Fruit fly (Drosophila melanogaster) whole organism, embryonic: ENCODE measurements around the gene CG14778.

Source experiments
- B-H2 ChIP-seq: fragments of 200-800 bp; sonication (Bioruptor generic); optimal IDR thresholded peaks from 2 replicates; lab custom pipeline; 2018; ENCODE audit warnings: missing biosample characterization, mild to moderate bottlenecking, missing genetic modification characterization
- Bdp1 ChIP-seq: fragments of 200-800 bp; sonication (Bioruptor generic); optimal IDR thresholded peaks from 3 replicates; lab custom pipeline; 2016; ENCODE audit warnings: missing biosample characterization, missing genetic modification characterization
- CG10462 ChIP-seq: fragments of 200-800 bp; sonication (Bioruptor generic); optimal IDR thresholded peaks from 2 replicates; lab custom pipeline; 2016; ENCODE audit warnings: missing biosample characterization, missing genetic modification characterization
- CG11093 ChIP-seq: fragments of 200-800 bp; sonication (Bioruptor generic); IDR thresholded peaks from 3 replicates; pipeline ENCODE4 v1.3.6; 2022; ENCODE audit warnings: missing biosample characterization, missing genetic modification characterization
- CG12299 ChIP-seq: fragments of 200-800 bp; sonication (Bioruptor generic); optimal IDR thresholded peaks from 2 replicates; lab custom pipeline; 2018; ENCODE audit warnings: missing biosample characterization, mild to moderate bottlenecking, missing genetic modification characterization
- CG1603 ChIP-seq: fragments of 200-800 bp; sonication (Bioruptor generic); optimal IDR thresholded peaks from 2 replicates; lab custom pipeline; 2019; ENCODE audit warnings: missing biosample characterization, mild to moderate bottlenecking, missing genetic modification characterization, moderate library complexity
- CG17385 ChIP-seq: fragments of 200-800 bp; sonication (Bioruptor generic); optimal IDR thresholded peaks from 3 replicates; lab custom pipeline; 2018; ENCODE audit warnings: missing biosample characterization, mild to moderate bottlenecking, missing genetic modification characterization
- CG18619 ChIP-seq: fragments of 200-800 bp; sonication (Bioruptor generic); optimal IDR thresholded peaks from 3 replicates; lab custom pipeline; 2017; ENCODE audit warnings: missing biosample characterization, mild to moderate bottlenecking, missing genetic modification characterization
- CG2116 ChIP-seq: fragments of 200-800 bp; sonication (Bioruptor generic); optimal IDR thresholded peaks from 3 replicates; lab custom pipeline; 2018; ENCODE audit warnings: missing biosample characterization, mild to moderate bottlenecking, missing genetic modification characterization
- CG3281 ChIP-seq: fragments of 200-800 bp; sonication (Bioruptor generic); optimal IDR thresholded peaks from 3 replicates; lab custom pipeline; 2017; ENCODE audit warnings: missing biosample characterization, mild to moderate bottlenecking, missing genetic modification characterization
- CG33557 ChIP-seq: fragments of 200-800 bp; sonication (Bioruptor generic); optimal IDR thresholded peaks from 2 replicates; lab custom pipeline; 2019; ENCODE audit warnings: missing biosample characterization, mild to moderate bottlenecking, missing genetic modification characterization, moderate library complexity
- CG3407 ChIP-seq: fragments of 200-800 bp; sonication (Bioruptor generic); optimal IDR thresholded peaks from 2 replicates; lab custom pipeline; 2018; ENCODE audit warnings: missing biosample characterization, mild to moderate bottlenecking, missing genetic modification characterization
- CG4404 ChIP-seq: fragments of 200-800 bp; sonication (Bioruptor generic); IDR thresholded peaks from 2 replicates; pipeline ENCODE4 v1.3.6; 2022; ENCODE audit warnings: missing biosample characterization, missing genetic modification characterization
- CG4617 ChIP-seq: fragments of 200-800 bp; sonication (Bioruptor generic); optimal IDR thresholded peaks from 3 replicates; lab custom pipeline; 2016; ENCODE audit warnings: missing biosample characterization, missing genetic modification characterization, borderline replicate concordance
- CG6254 ChIP-seq: fragments of 200-800 bp; sonication (Bioruptor generic); optimal IDR thresholded peaks from 3 replicates; lab custom pipeline; 2017; ENCODE audit warnings: mild to moderate bottlenecking, missing biosample characterization, missing genetic modification reagents, missing genetic modification characterization
- CG8281 ChIP-seq: fragments of 200-800 bp; sonication (Bioruptor generic); optimal IDR thresholded peaks from 2 replicates; lab custom pipeline; 2018; ENCODE audit warnings: missing biosample characterization, mild to moderate bottlenecking, missing genetic modification characterization, moderate library complexity
- CG8290 ChIP-seq, 3 experiments: fragments of 200-800 bp; sonication (Bioruptor generic); optimal IDR thresholded peaks; 2 replicates each; lab custom pipeline; 2016 to 2019; ENCODE audit warnings: missing biosample characterization in 3 of 3, missing genetic modification characterization in 3 of 3, mild to moderate bottlenecking in 2 of 3, moderate library complexity in 1 of 3
- CG8478 ChIP-seq: fragments of >200 bp; optimal IDR thresholded peaks from 2 replicates; lab custom pipeline; 2018
- CG9609 ChIP-seq: fragments of 200-800 bp; sonication (Bioruptor generic); optimal IDR thresholded peaks from 3 replicates; lab custom pipeline; 2016; ENCODE audit warnings: missing biosample characterization, missing genetic modification characterization
- Chrac-16 ChIP-seq: fragments of 200-800 bp; sonication (Bioruptor generic); optimal IDR thresholded peaks from 3 replicates; lab custom pipeline; 2016; ENCODE audit warnings: missing biosample characterization, missing genetic modification characterization
- Hey ChIP-seq: fragments of 200-800 bp; sonication (Bioruptor generic); optimal IDR thresholded peaks from 3 replicates; lab custom pipeline; 2018; ENCODE audit warnings: missing biosample characterization, mild to moderate bottlenecking, missing genetic modification characterization
- Hr3 ChIP-seq: fragments of 200-800 bp; sonication (Bioruptor generic); optimal IDR thresholded peaks from 3 replicates; lab custom pipeline; 2016; ENCODE audit warnings: missing biosample characterization, missing genetic modification characterization
- Mrtf ChIP-seq: fragments of 200-800 bp; sonication (Bioruptor generic); IDR thresholded peaks from 3 replicates; pipeline ENCODE4 v1.3.6; 2022; ENCODE audit warnings: missing biosample characterization, missing genetic modification characterization
- Xrp1 ChIP-seq: fragments of 200-800 bp; sonication (Bioruptor generic); IDR thresholded peaks from 2 replicates; pipeline ENCODE4 v1.3.6; 2022; ENCODE audit warnings: missing biosample characterization, missing genetic modification characterization
- ac ChIP-seq: fragments of 200-800 bp; sonication (Bioruptor generic); optimal IDR thresholded peaks from 3 replicates; lab custom pipeline; 2017; ENCODE audit warnings: missing biosample characterization, mild to moderate bottlenecking, missing genetic modification characterization
- az2 ChIP-seq: fragments of 200-800 bp; sonication (Bioruptor generic); optimal IDR thresholded peaks from 3 replicates; lab custom pipeline; 2016; ENCODE audit warnings: missing biosample characterization, missing genetic modification characterization
- chif ChIP-seq, 2 experiments: fragments of 200-800 bp; sonication (Bioruptor generic); optimal IDR thresholded peaks; 3 replicates each; lab custom pipeline; 2016; ENCODE audit warnings: missing biosample characterization in 2 of 2, missing genetic modification characterization in 2 of 2
- cwo ChIP-seq: fragments of 200-800 bp; sonication (Bioruptor generic); optimal IDR thresholded peaks from 3 replicates; lab custom pipeline; 2017; ENCODE audit warnings: missing biosample characterization, missing genetic modification characterization, mild to moderate bottlenecking, moderate library complexity, missing genetic modification reagents
- dm ChIP-seq: fragments of 200-800 bp; sonication (Bioruptor generic); optimal IDR thresholded peaks from 3 replicates; lab custom pipeline; 2016; ENCODE audit warnings: missing biosample characterization, missing genetic modification characterization
- ewg ChIP-seq: fragments of 200-800 bp; sonication (Bioruptor generic); optimal IDR thresholded peaks from 3 replicates; lab custom pipeline; 2017; ENCODE audit warnings: mild to moderate bottlenecking, missing biosample characterization, missing genetic modification reagents, missing genetic modification characterization
- fd102C ChIP-seq: fragments of 200-800 bp; sonication (Bioruptor generic); optimal IDR thresholded peaks from 2 replicates; lab custom pipeline; 2018; ENCODE audit warnings: missing biosample characterization, mild to moderate bottlenecking, missing genetic modification characterization, moderate library complexity
- her ChIP-seq: fragments of 200-800 bp; sonication (Bioruptor generic); optimal IDR thresholded peaks from 2 replicates; lab custom pipeline; 2016; ENCODE audit warnings: missing biosample characterization, missing genetic modification characterization
- hkb ChIP-seq, 2 experiments: fragments of 200-800 bp in 1 of 2; fragments of >200 bp in 1 of 2; sonication (Bioruptor generic) in 1 of 2; IDR thresholded peaks in 1 of 2; optimal IDR thresholded peaks in 1 of 2; 2 replicates each; pipeline versions ENCODE4 v1.3.6 to Lab custom; 2017 to 2022; ENCODE audit warnings: missing biosample characterization in 1 of 2, missing genetic modification characterization in 1 of 2
- hth ChIP-seq: fragments of >200 bp; optimal IDR thresholded peaks from 2 replicates; lab custom pipeline; 2017; ENCODE audit warnings: inconsistent platforms
- lbe ChIP-seq: fragments of 200-800 bp; sonication (Bioruptor generic); optimal IDR thresholded peaks from 2 replicates; lab custom pipeline; 2016; ENCODE audit warnings: missing biosample characterization, mild to moderate bottlenecking, missing genetic modification characterization
- mld ChIP-seq: fragments of 200-800 bp; sonication (Bioruptor generic); IDR thresholded peaks from 3 replicates; pipeline ENCODE4 v1.3.6; 2022; ENCODE audit warnings: missing biosample characterization, missing genetic modification characterization; ENCODE audit not compliant: partially characterized antibody
- nerfin-1 ChIP-seq: fragments of 200-800 bp; sonication (Bioruptor generic); optimal IDR thresholded peaks from 3 replicates; lab custom pipeline; 2019; ENCODE audit warnings: missing biosample characterization, mild to moderate bottlenecking, missing genetic modification characterization, moderate library complexity
- p53 ChIP-seq: fragments of 200-800 bp; sonication (Bioruptor generic); optimal IDR thresholded peaks from 2 replicates; lab custom pipeline; 2016; ENCODE audit warnings: missing biosample characterization, missing genetic modification characterization
- pita ChIP-seq: fragments of 200-800 bp; sonication (Bioruptor generic); optimal IDR thresholded peaks from 2 replicates; lab custom pipeline; 2017; ENCODE audit warnings: missing biosample characterization, mild to moderate bottlenecking, missing genetic modification characterization
- prd ChIP-seq, 3 experiments: fragments of >200 bp in 2 of 3; fragments of 200-800 bp in 1 of 3; sonication (Bioruptor generic) in 1 of 3; optimal IDR thresholded peaks in 2 of 3; IDR thresholded peaks in 1 of 3; 2 replicates in 2 of 3; 3 replicates in 1 of 3; pipeline versions ENCODE4 v1.3.6 to Lab custom; 2017 to 2022; ENCODE audit warnings: missing biosample characterization in 1 of 3, missing genetic modification characterization in 1 of 3
- sc ChIP-seq, 3 experiments: fragments of >200 bp in 2 of 3; fragments of 200-800 bp in 1 of 3; sonication (Bioruptor generic) in 1 of 3; optimal IDR thresholded peaks; 2 replicates in 2 of 3; 3 replicates in 1 of 3; lab custom pipeline; 2017; ENCODE audit warnings: mild to moderate bottlenecking in 1 of 3, missing biosample characterization in 1 of 3, missing genetic modification characterization in 1 of 3, missing genetic modification reagents in 1 of 3
- sima ChIP-seq: fragments of 200-800 bp; sonication (Bioruptor generic); optimal IDR thresholded peaks from 2 replicates; lab custom pipeline; 2016; ENCODE audit warnings: missing biosample characterization, missing genetic modification characterization
- stwl ChIP-seq: fragments of 200-800 bp; sonication (Bioruptor generic); optimal IDR thresholded peaks from 3 replicates; lab custom pipeline; 2018; ENCODE audit warnings: missing biosample characterization, mild to moderate bottlenecking, missing genetic modification characterization, moderate library complexity
- tio ChIP-seq: fragments of 200-800 bp; sonication (Bioruptor generic); optimal IDR thresholded peaks from 2 replicates; lab custom pipeline; 2017; ENCODE audit warnings: missing biosample characterization, missing genetic modification characterization, inconsistent platforms
- tll ChIP-seq, 2 experiments: fragments of 200-800 bp in 1 of 2; fragments of >200 bp in 1 of 2; sonication (Bioruptor generic) in 1 of 2; optimal IDR thresholded peaks; 2 replicates each; lab custom pipeline; 2017 to 2019; ENCODE audit warnings: missing biosample characterization in 2 of 2, missing genetic modification characterization in 2 of 2, mild to moderate bottlenecking in 1 of 2, moderate library complexity in 1 of 2
- twi ChIP-seq: fragments of 200-800 bp; optimal IDR thresholded peaks from 2 replicates; lab custom pipeline; 2019; ENCODE audit warnings: missing biosample characterization, mild to moderate bottlenecking, missing genetic modification characterization, moderate library complexity
- unpg ChIP-seq: fragments of 200-800 bp; sonication (Bioruptor generic); optimal IDR thresholded peaks from 3 replicates; lab custom pipeline; 2018; ENCODE audit warnings: missing biosample characterization, mild to moderate bottlenecking, missing genetic modification characterization, moderate library complexity

Gene CG14778

DNA sequence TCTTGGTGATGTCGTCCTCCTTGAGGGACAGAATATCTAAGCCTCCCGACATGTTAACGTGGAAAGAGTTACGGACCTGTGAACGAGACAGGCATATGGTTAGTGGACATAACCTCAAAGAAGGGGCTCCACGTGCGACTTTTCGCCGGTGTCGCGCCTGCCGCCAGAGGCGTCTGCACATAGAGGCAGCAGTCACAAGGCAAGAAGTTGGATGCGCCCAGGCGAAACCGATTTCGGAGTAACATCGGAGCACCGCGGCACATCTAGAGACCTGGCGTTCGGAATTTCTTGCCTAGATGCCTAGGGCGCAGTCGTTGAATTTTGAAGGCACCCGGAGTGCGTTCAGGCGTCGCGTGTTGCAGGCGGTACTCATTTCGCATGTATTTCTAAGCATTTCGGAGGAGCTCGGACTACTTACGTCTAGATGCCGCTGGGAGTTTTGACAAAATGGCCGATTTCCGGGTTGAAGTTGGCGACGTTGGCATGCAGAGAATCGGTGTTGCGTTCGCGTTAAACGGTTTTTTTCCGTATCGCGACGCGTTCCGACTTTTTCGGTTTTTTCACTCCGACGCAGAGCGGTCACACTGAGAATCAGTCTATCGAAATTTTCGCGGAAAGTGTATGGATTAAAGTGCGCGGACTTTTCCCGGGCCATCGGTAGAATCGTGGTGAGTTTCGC, 15.7 kb downstream of the CG14778 start, which contains the start of the genes sta and inc (continued):
- TF ChIP-seq CG17385 (GFP tag; lab: Kevin White, UChicago): peak; percentile 72
- TF ChIP-seq CG8478: no peak
- 0 out of 3 replicates have a peak, but pooled peaks have one; percentile 48 for TF ChIP-seq Mrtf (GFP tag; lab: Robert Waterston, UW)
- no peak for TF ChIP-seq Xrp1 (GFP tag; lab: Robert Waterston, UW)
- TF ChIP-seq CG9609 (GFP tag; lab: Kevin White, UChicago): peak; percentile 21
- TF ChIP-seq sima (GFP tag; lab: Kevin White, UChicago): no peak
- peak; percentile 62 for TF ChIP-seq stwl (tag; lab: Kevin White, UChicago)
- TF ChIP-seq nerfin-1: peak; percentile 85
- TF ChIP-seq prd (optimal IDR thresholded peaks at IDR 0.05; lab: Kevin White, UChicago): no peak
- TF ChIP-seq prd (GFP tag; IDR thresholded peaks at IDR 0.05; lab: Robert Waterston, UW): 0 out of 3 replicates have a peak, but pooled peaks have one; percentile 40
- TF ChIP-seq ewg (GFP tag; lab: Kevin White, UChicago): peak; percentile 72
- no peak for TF ChIP-seq sc (optimal IDR thresholded peaks at IDR 0.05; lab: Kevin White, UChicago)
- peak; percentile 31 for TF ChIP-seq sc (GFP tag; optimal IDR thresholded peaks at IDR 0.05; lab: Kevin White, UChicago)
- no peak for TF ChIP-seq mld
- peak; percentile 48 for TF ChIP-seq CG6254 (GFP tag; lab: Kevin White, UChicago)
- TF ChIP-seq cwo: peak; percentile 42
- TF ChIP-seq hkb (optimal IDR thresholded peaks at IDR 0.05; lab: Kevin White, UChicago): peak; percentile 35
- peak; percentile 74 for TF ChIP-seq hkb (GFP tag; IDR thresholded peaks at IDR 0.05; lab: Robert Waterston, UW)
- TF ChIP-seq lbe (GFP tag; lab: Kevin White, UChicago): peak; percentile 35
- TF ChIP-seq Hey: peak; percentile 67
- peak; percentile 90 for TF ChIP-seq dm (GFP tag; lab: Kevin White, UChicago)
- TF ChIP-seq p53 (GFP tag; lab: Kevin White, UChicago): peak; percentile 66
- no peak for TF ChIP-seq tll (GFP tag; optimal IDR thresholded peaks at IDR 0.05; lab: Kevin White, UChicago)
- TF ChIP-seq CG12299 (tag; lab: Kevin White, UChicago): peak; percentile 66
- peak; percentile 34 for TF ChIP-seq CG8290 (GFP tag; optimal IDR thresholded peaks at IDR 0.05; lab: Kevin White, UChicago)
- peak in 1 of 2 experiments; percentile 91 for TF ChIP-seq CG8290 (tag; optimal IDR thresholded peaks at IDR 0.05; lab: Kevin White, UChicago)
- peak; percentile 27 for TF ChIP-seq Bdp1 (GFP tag; lab: Kevin White, UChicago)
- TF ChIP-seq chif (GFP tag; optimal IDR thresholded peaks at IDR 0.05; lab: Kevin White, UChicago): peak; percentile 38 to 44
- no peak for TF ChIP-seq hth (lab: Kevin White, UChicago)
- TF ChIP-seq CG4404: no peak
- no peak for TF ChIP-seq tio
- TF ChIP-seq her (GFP tag; lab: Kevin White, UChicago): peak; percentile 83
- peak; percentile 15 for TF ChIP-seq Chrac-16
- TF ChIP-seq pita (GFP tag; lab: Kevin White, UChicago): peak; percentile 44
- no peak for TF ChIP-seq az2
- TF ChIP-seq CG3281 (GFP tag; lab: Kevin White, UChicago): peak; percentile 84
- no peak for TF ChIP-seq Hr3
- peak; percentile 17 for TF ChIP-seq twi
- peak; percentile 92 for TF ChIP-seq CG1603 (tag; lab: Kevin White, UChicago)
- peak; percentile 67 for TF ChIP-seq unpg (GFP tag; lab: Kevin White, UChicago)
- TF ChIP-seq CG8281: no peak
- peak; percentile 49 for TF ChIP-seq CG4617 (GFP tag; lab: Kevin White, UChicago)
- no peak for TF ChIP-seq CG10462
- peak; percentile 37 for TF ChIP-seq ac (GFP tag; lab: Kevin White, UChicago)
- TF ChIP-seq B-H2 (GFP tag; lab: Kevin White, UChicago): peak; percentile 81
- no peak for TF ChIP-seq fd102C
- TF ChIP-seq CG33557: peak; percentile 49
- TF ChIP-seq CG2116 (GFP tag; lab: Kevin White, UChicago): peak; percentile 81
- no peak for TF ChIP-seq CG11093 (GFP tag; lab: Robert Waterston, UW)
- TF ChIP-seq CG18619 (GFP tag; lab: Kevin White, UChicago): peak; percentile 73
- peak; percentile 53 for TF ChIP-seq CG3407 (GFP tag; lab: Kevin White, UChicago)
